Worm (Caenorhabditis elegans): ENCODE results near the gene ztf-14.

The ztf-14 gene

ce11 chrX:14473740-14474139 is 22.1 kb upstream of the ztf-14 start, which contains the start of gene M163.5:
Gene M163.5, plus strand, starts transcription at chrX:14474040.
- TF ChIP-seq F10E7.11 (tag; optimal IDR thresholded peaks at IDR 0.05) (no peak), D2030.7 (GFP tag; IDR thresholded peaks at IDR 0.05) (no peak), nhr-90 (tag; optimal IDR thresholded peaks at IDR 0.05) (no peak), madf-3 (GFP tag; IDR thresholded peaks at IDR 0.05) (no peak), B0336.3 (GFP tag; IDR thresholded peaks at IDR 0.05) (no peak), snpc-4 (GFP tag; optimal IDR thresholded peaks at IDR 0.05) (no peak), snpc-4 (tag; optimal IDR thresholded peaks at IDR 0.05) (no peak), nhr-179 (tag; optimal IDR thresholded peaks at IDR 0.05) (no peak), sdz-38 (tag; optimal IDR thresholded peaks at IDR 0.05) (no peak), nfya-1 (tag; optimal IDR thresholded peaks at IDR 0.05; ENCODE audit: borderline replicate concordance, insufficient read depth) (no peak), repo-1 (tag; optimal IDR thresholded peaks at IDR 0.05) (no peak), dpl-1 (GFP tag; optimal IDR thresholded peaks at IDR 0.05) (no peak), F37B4.10 (GFP tag; IDR thresholded peaks at IDR 0.05) (no peak), T07F8.4 (tag; optimal IDR thresholded peaks at IDR 0.05) (no peak), pha-4 (tag; optimal IDR thresholded peaks at IDR 0.05) (no peak), athp-1 (tag; optimal IDR thresholded peaks at IDR 0.05) (no peak), ceh-27 (GFP tag; optimal IDR thresholded peaks at IDR 0.05) (no peak), ztf-3 (GFP tag; optimal IDR thresholded peaks at IDR 0.05) (no peak), ztf-26 (tag; optimal IDR thresholded peaks at IDR 0.05) (no peak)

DNA sequence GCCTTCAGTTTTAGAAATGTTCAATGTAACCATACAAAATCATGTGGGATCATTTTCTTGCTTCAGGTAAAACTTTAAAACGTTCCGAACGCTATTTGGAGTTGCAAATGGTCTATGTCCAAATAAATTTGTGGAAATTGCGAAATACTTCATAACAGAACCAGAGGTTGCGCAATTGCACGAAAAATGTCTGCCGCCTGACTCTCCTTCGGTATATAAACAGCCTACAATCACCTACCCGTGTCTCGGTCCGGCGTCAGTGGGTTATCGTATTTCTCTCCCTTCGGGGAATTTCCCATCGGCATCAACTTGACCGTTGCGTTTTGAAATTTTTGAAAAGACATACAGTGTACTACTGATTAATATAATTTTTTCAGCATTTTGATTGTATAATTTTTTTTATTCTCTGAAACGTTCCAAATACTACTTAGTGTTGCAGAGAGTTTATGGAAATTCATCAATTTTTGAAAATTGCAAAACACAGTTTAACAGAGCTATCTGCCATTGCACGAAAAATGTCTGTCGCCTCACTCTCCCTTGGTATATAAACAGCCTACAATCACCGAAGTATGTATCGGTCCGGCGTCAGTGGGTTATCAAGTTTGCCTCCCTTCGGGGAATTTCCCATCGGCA is 19.1 kb upstream of the ztf-14 start:
- no peak for TF ChIP-seq hsf-1 (GFP tag; IDR thresholded peaks at IDR 0.05)
- TF ChIP-seq athp-1 (tag; optimal IDR thresholded peaks at IDR 0.05): peak; percentile 27
- 0 out of 2 replicates have a peak, but pooled peaks have one; percentile 71 for TF ChIP-seq nhr-120 (GFP tag; IDR thresholded peaks at IDR 0.05)
- TF ChIP-seq egl-18 (GFP tag; IDR thresholded peaks at IDR 0.05): no peak
- TF ChIP-seq C17E4.6 (GFP tag; IDR thresholded peaks at IDR 0.05): no peak
- no peak for TF ChIP-seq lin-54 (GFP tag; optimal IDR thresholded peaks at IDR 0.05)
- peak; percentile 33 to 41 for TF ChIP-seq let-607 (tag; optimal IDR thresholded peaks at IDR 0.05)
- TF ChIP-seq F39B2.1 (GFP tag; IDR thresholded peaks at IDR 0.05): no peak
- TF ChIP-seq let-526 (GFP tag; IDR thresholded peaks at IDR 0.05): no peak
- no peak for TF ChIP-seq ztf-22 (GFP tag; optimal IDR thresholded peaks at IDR 0.05)
- no peak for TF ChIP-seq bed-1 (GFP tag; IDR thresholded peaks at IDR 0.05)
- TF ChIP-seq B0336.3 (GFP tag; IDR thresholded peaks at IDR 0.05): 0 out of 2 replicates have a peak, but pooled peaks have one; percentile 34
- TF ChIP-seq F55B11.4 (tag; optimal IDR thresholded peaks at IDR 0.05; ENCODE audit: borderline replicate concordance, insufficient read depth): no peak
- no peak for TF ChIP-seq mxl-1 (tag; optimal IDR thresholded peaks at IDR 0.05)
- no peak for TF ChIP-seq zim-3 (tag; optimal IDR thresholded peaks at IDR 0.05)
- no peak for TF ChIP-seq lir-1 (GFP tag; conservative IDR thresholded peaks at IDR 0.05)
- peak; percentile 6 for TF ChIP-seq pha-4 (tag; optimal IDR thresholded peaks at IDR 0.05)
- peak; percentile 81 for TF ChIP-seq lin-40 (tag; optimal IDR thresholded peaks at IDR 0.05)
- no peak for TF ChIP-seq Y67H2A.10 (GFP tag; conservative IDR thresholded peaks at IDR 0.05)
- no peak for TF ChIP-seq him-1 (tag; optimal IDR thresholded peaks at IDR 0.05)
- no peak for TF ChIP-seq xnd-1 (tag; optimal IDR thresholded peaks at IDR 0.05)
- TF ChIP-seq Y79H2A.3 (GFP tag; conservative IDR thresholded peaks at IDR 0.05): no peak
- no peak for TF ChIP-seq unc-130 (GFP tag; optimal IDR thresholded peaks at IDR 0.05)
- 0 out of 2 replicates have a peak, but pooled peaks have one; percentile 15 for TF ChIP-seq rcor-1 (GFP tag; IDR thresholded peaks at IDR 0.05)
- TF ChIP-seq F23B12.7 (tag; optimal IDR thresholded peaks at IDR 0.05; ENCODE audit: insufficient read depth): no peak
- TF ChIP-seq gei-17 (GFP tag; optimal IDR thresholded peaks at IDR 0.05): peak; percentile 65
- TF ChIP-seq attf-5 (GFP tag; optimal IDR thresholded peaks at IDR 0.05): peak; percentile 40
- TF ChIP-seq zfh-2 (GFP tag; conservative IDR thresholded peaks at IDR 0.05): no peak
- TF ChIP-seq madf-6 (GFP tag; IDR thresholded peaks at IDR 0.05): no peak
- TF ChIP-seq F33H1.4 (GFP tag; IDR thresholded peaks at IDR 0.05): no peak
- no peak for TF ChIP-seq F57A8.1 (GFP tag; optimal IDR thresholded peaks at IDR 0.05)
- peak; percentile 69; the same call in 1 of the 2 replicates for TF ChIP-seq cebp-2 (GFP tag; IDR thresholded peaks at IDR 0.05)
